Comparison of ENCODE assay signal across 3 worm cellular contexts in the genomic region with DNA sequence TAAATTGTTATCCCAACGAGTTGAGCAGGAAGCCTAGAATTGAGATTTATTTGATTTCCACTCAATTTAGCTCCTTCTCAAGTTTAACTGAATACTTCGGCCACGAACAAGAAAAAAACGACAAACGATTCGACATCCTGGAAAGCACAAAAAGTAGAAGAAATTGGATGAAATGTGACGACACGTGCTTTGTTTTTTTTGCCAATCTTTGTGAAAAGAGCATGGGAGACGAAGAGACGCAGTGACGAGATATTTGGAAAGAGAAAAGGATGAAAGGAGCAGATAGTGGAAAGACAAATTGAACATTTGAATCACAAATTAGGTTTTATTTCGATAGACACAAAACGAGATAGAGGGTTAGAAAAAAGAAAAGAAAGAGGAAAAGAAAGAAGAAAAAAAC.
TF ChIP-seq lines count a peak whose summit lies in the region.

No protein-coding gene starts in this region.

TF ChIP-seq in whole organism, L1 larva, 84 proteins besides CTCF, POLR2A, EP300 and RAD21 (continued from another document):
- peak; percentile 28 for TF ChIP-seq rnt-1 (tag; optimal IDR thresholded peaks at IDR 0.05; lab: Kevin White, UChicago)
- peak; percentile 51 for TF ChIP-seq nhr-71 (tag; optimal IDR thresholded peaks at IDR 0.05; lab: Kevin White, UChicago)
- TF ChIP-seq mdl-1 (tag; optimal IDR thresholded peaks at IDR 0.05; lab: Kevin White, UChicago), result no peak
- peak; percentile 16 for TF ChIP-seq swsn-7 (tag; optimal IDR thresholded peaks at IDR 0.05; lab: Kevin White, UChicago)
- TF ChIP-seq snu-23 (GFP tag; optimal IDR thresholded peaks at IDR 0.05; lab: Kevin White, UChicago), result peak; percentile 28
TF ChIP-seq in whole organism, L1 larva: peak in this region for 12.

TF ChIP-seq in whole organism, L3 larva, 47 proteins besides CTCF, POLR2A, EP300 and RAD21 (continued from another document):
- TF ChIP-seq nhr-11 (tag; optimal IDR thresholded peaks at IDR 0.05; lab: Kevin White, UChicago), result no peak

TF ChIP-seq in whole organism, L4 larva, 104 proteins besides CTCF, POLR2A, EP300 and RAD21 (continued from another document):
- TF ChIP-seq attf-4 (tag; optimal IDR thresholded peaks at IDR 0.05; lab: Kevin White, UChicago), result no peak
- no peak for TF ChIP-seq nhr-111 (GFP tag; optimal IDR thresholded peaks at IDR 0.05; lab: Kevin White, UChicago)
- no peak for TF ChIP-seq zip-2 (tag; optimal IDR thresholded peaks at IDR 0.05; lab: Kevin White, UChicago)
- no peak for TF ChIP-seq daf-19 (GFP tag; conservative IDR thresholded peaks at IDR 0.05; lab: Robert Waterston, UW)
- TF ChIP-seq hlh-30 (tag; optimal IDR thresholded peaks at IDR 0.05; lab: Kevin White, UChicago; ENCODE audit: insufficient read depth), result peak; percentile 34
- TF ChIP-seq lin-38 (GFP tag; IDR thresholded peaks at IDR 0.05; lab: Robert Waterston, UW), result no peak
- no peak for TF ChIP-seq lim-7 (GFP tag; IDR thresholded peaks at IDR 0.05; lab: Robert Waterston, UW)
- no peak for TF ChIP-seq snpc-1.2 (GFP tag; IDR thresholded peaks at IDR 0.05; lab: Robert Waterston, UW)
- TF ChIP-seq ceh-32 (tag; optimal IDR thresholded peaks at IDR 0.05; lab: Kevin White, UChicago; ENCODE audit: poor library complexity), result no peak
- peak in 1 of 2 experiments; percentile 32 for TF ChIP-seq lsy-2 (tag; optimal IDR thresholded peaks at IDR 0.05; lab: Kevin White, UChicago)
- no peak for TF ChIP-seq Y48G9A.11 (GFP tag; IDR thresholded peaks at IDR 0.05; lab: Robert Waterston, UW)
- TF ChIP-seq F37D6.2 (tag; optimal IDR thresholded peaks at IDR 0.05; lab: Kevin White, UChicago), result no peak
- TF ChIP-seq ceh-28 (tag; optimal IDR thresholded peaks at IDR 0.05; lab: Kevin White, UChicago), result no peak
- no peak for TF ChIP-seq zfp-3 (GFP tag; conservative IDR thresholded peaks at IDR 0.05; lab: Robert Waterston, UW)
